Worm (Caenorhabditis elegans): ENCODE measurements around the gene C35D10.6.

C35D10.6 gene

DNA sequence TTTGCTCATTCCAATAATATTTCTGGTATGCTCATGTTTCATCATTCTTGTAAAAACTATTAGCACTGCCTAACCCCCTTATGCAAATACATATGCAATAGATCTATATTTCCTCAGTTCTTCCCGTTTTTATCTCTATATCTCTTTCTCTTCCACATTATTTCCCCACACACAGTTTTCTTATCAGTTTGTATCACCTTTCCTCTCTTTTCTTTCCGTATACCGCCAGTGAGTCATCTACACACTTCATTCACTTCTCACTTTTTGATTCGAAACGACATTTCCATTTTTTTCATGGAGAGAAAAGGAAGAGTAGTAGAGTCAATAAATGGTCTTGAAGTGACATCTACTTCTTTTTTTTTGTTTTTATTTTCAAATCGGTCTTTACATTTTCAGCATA is 47.2 kb downstream of the C35D10.6 start (continued):
- TF ChIP-seq ceh-28 (tag; optimal IDR thresholded peaks at IDR 0.05) (no peak), dmd-6 (GFP tag; IDR thresholded peaks at IDR 0.05) (peak; percentile 33; the same call in 1 of the 2 replicates), ceh-20 (GFP tag; IDR thresholded peaks at IDR 0.05) (no peak), dpl-1 (GFP tag; optimal IDR thresholded peaks at IDR 0.05) (peak; percentile 25), dve-1 (tag; optimal IDR thresholded peaks at IDR 0.05; ENCODE audit: insufficient read depth) (peak; percentile 35), daf-16 (GFP tag; optimal IDR thresholded peaks at IDR 0.05) (no peak), daf-16 (tag; optimal IDR thresholded peaks at IDR 0.05) (peak; percentile 16), sdz-12 (GFP tag; optimal IDR thresholded peaks at IDR 0.05) (no peak), nhr-42 (GFP tag; IDR thresholded peaks at IDR 0.05) (no peak), cey-2 (tag; optimal IDR thresholded peaks at IDR 0.05; ENCODE audit: borderline replicate concordance, insufficient read depth) (no peak), hlh-30 (tag; optimal IDR thresholded peaks at IDR 0.05; ENCODE audit: insufficient read depth) (no peak), ctbp-1 (GFP tag; IDR thresholded peaks at IDR 0.05) (no peak), gei-8 (GFP tag; optimal IDR thresholded peaks at IDR 0.05) (no peak), daf-19 (GFP tag; conservative IDR thresholded peaks at IDR 0.05) (no peak), dmd-8 (GFP tag; IDR thresholded peaks at IDR 0.05) (no peak), ztf-7 (tag; optimal IDR thresholded peaks at IDR 0.05) (no peak), ceh-82 (tag; optimal IDR thresholded peaks at IDR 0.05) (no peak), aha-1 (tag) (no peak), ceh-32 (tag; optimal IDR thresholded peaks at IDR 0.05; ENCODE audit: poor library complexity) (no peak), nhr-28 (tag; optimal IDR thresholded peaks at IDR 0.05) (peak; percentile 75), zfp-3 (GFP tag; conservative IDR thresholded peaks at IDR 0.05) (no peak), nhr-6 (tag; optimal IDR thresholded peaks at IDR 0.05) (no peak), aly-2 (tag; optimal IDR thresholded peaks at IDR 0.05) (no peak)

DNA sequence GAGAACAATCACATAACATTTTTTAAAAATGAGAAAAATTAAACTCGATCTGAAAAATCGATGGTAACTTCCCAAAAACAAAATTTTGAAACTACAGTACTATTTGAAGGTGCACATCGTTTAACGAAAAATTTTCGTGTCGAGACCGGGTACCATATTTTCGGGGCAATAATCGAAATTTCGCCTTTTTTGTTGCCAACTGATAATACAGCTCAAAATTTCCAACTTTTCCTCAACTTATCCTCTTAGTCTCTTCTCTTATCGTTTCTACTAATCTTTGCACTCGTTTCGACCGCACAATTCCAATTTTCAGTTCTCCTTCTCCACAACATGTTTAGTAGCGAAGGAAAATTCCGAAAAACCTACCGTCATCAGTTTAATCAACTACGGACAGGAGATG is 47.8 kb downstream of the C35D10.6 start, which contains the start of gene rom-1:
TSS of gene rom-1 (plus strand) at position 301 of the 400 bp plus-strand sequence.
- TF ChIP-seq ztf-11 (tag; optimal IDR thresholded peaks at IDR 0.05) (no peak), nhr-10 (tag; optimal IDR thresholded peaks at IDR 0.05) (no peak), pha-4 (GFP tag; IDR thresholded peaks at IDR 0.05) (no peak), pha-4 (tag; optimal IDR thresholded peaks at IDR 0.05) (no peak), pqm-1 (tag; optimal IDR thresholded peaks at IDR 0.05) (no peak), nhr-25 (tag; optimal IDR thresholded peaks at IDR 0.05; ENCODE audit: borderline replicate concordance, insufficient read depth) (no peak), lin-39 (tag; optimal IDR thresholded peaks at IDR 0.05) (no peak), nhr-77 (tag; optimal IDR thresholded peaks at IDR 0.05) (no peak), nhr-41 (GFP tag; IDR thresholded peaks at IDR 0.05) (no peak), nhr-102 (tag; optimal IDR thresholded peaks at IDR 0.05) (no peak), snpc-4 (tag; optimal IDR thresholded peaks at IDR 0.05) (no peak), dmd-9 (GFP tag; IDR thresholded peaks at IDR 0.05) (no peak), nhr-6 (tag; optimal IDR thresholded peaks at IDR 0.05) (no peak), lin-13 (GFP tag; optimal IDR thresholded peaks at IDR 0.05) (no peak), ceh-62 (tag; optimal IDR thresholded peaks at IDR 0.05) (no peak), zfp-2 (tag; optimal IDR thresholded peaks at IDR 0.05) (no peak), mep-1 (tag; optimal IDR thresholded peaks at IDR 0.05) (no peak), dve-1 (tag; optimal IDR thresholded peaks at IDR 0.05; ENCODE audit: insufficient read depth) (no peak), rbr-2 (tag; optimal IDR thresholded peaks at IDR 0.05) (no peak)

DNA sequence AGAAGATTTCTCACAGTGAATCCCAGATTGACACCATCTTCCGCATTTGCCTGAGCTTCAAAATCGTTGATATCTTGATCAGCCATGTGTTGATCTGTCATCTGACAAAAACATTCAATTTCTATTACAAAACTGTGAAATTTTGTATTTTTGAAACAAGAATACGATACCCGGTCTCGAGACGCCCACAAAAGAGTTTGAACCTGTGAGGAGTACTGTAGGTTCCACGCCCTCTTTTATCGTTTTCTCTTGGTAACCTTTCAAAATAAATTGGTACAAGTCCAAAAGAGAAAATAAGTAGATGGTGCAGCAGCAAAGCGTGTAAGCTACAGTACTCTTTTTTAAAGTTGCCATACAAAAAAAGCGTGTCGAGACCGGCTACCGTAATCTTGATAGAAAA is 50.8 kb downstream of the C35D10.6 start, which contains the start of gene F26F4.12:
TSS of gene F26F4.12 (minus strand) at position 101 of the 400 bp plus-strand sequence.
- no peak for TF ChIP-seq daf-19 (GFP tag; conservative IDR thresholded peaks at IDR 0.05)
- TF ChIP-seq spr-1 (tag; optimal IDR thresholded peaks at IDR 0.05) = no peak
- TF ChIP-seq dpl-1 (GFP tag; optimal IDR thresholded peaks at IDR 0.05) = no peak
- TF ChIP-seq madf-5 (GFP tag; IDR thresholded peaks at IDR 0.05) = no peak
- no peak for TF ChIP-seq nhr-42 (GFP tag; IDR thresholded peaks at IDR 0.05)
- no peak for TF ChIP-seq hlh-30 (tag; optimal IDR thresholded peaks at IDR 0.05; ENCODE audit: insufficient read depth)
- TF ChIP-seq tag-97 (GFP tag; IDR thresholded peaks at IDR 0.05) = no peak
- TF ChIP-seq ZK546.5 (tag; optimal IDR thresholded peaks at IDR 0.05) = no peak
- no peak for TF ChIP-seq spr-3 (GFP tag; optimal IDR thresholded peaks at IDR 0.05)
- TF ChIP-seq aly-2 (tag; optimal IDR thresholded peaks at IDR 0.05) = no peak
- no peak for TF ChIP-seq hlh-11 (tag; optimal IDR thresholded peaks at IDR 0.05)
- no peak for TF ChIP-seq snpc-4 (tag; optimal IDR thresholded peaks at IDR 0.05)
- no peak for TF ChIP-seq Y75B8A.6 (GFP tag; IDR thresholded peaks at IDR 0.05)
- TF ChIP-seq mes-2 (tag; optimal IDR thresholded peaks at IDR 0.05; ENCODE audit: poor library complexity, severe bottlenecking) = no peak

Measured in whole organism, L4 larva.